Worm (Caenorhabditis elegans): ENCODE data around the gene Y66D12A.30.

- no peak for TF ChIP-seq ama-1 (optimal IDR thresholded peaks at IDR 0.05)
- TF ChIP-seq lsy-2 (tag; optimal IDR thresholded peaks at IDR 0.05), result no peak
- no peak for TF ChIP-seq blmp-1 (tag; optimal IDR thresholded peaks at IDR 0.05; ENCODE audit: insufficient read depth)
- no peak for TF ChIP-seq skn-1 (tag; optimal IDR thresholded peaks at IDR 0.05)
- no peak for TF ChIP-seq unc-62 (GFP tag; optimal IDR thresholded peaks at IDR 0.05)
- no peak for TF ChIP-seq sma-3 (GFP tag; optimal IDR thresholded peaks at IDR 0.05)
- TF ChIP-seq unc-39 (tag; optimal IDR thresholded peaks at IDR 0.05), result no peak
- TF ChIP-seq nhr-12 (tag; optimal IDR thresholded peaks at IDR 0.05), result no peak
These were observed 21.4 kb downstream of the Y66D12A.30 start for ce11 chrIII:11631111-11631510.
